Fruit fly (Drosophila melanogaster) whole organism, pupa: ENCODE results near the gene CG32032.

Source experiments
- CG13204 ChIP-seq: fragments of 200-800 bp; sonication (Bioruptor generic); optimal IDR thresholded peaks from 2 replicates; lab custom pipeline; 2018; ENCODE audit warnings: missing biosample characterization, mild to moderate bottlenecking, missing genetic modification characterization, moderate library complexity
- CG17806 ChIP-seq: fragments of 200-800 bp; sonication (Bioruptor generic); optimal IDR thresholded peaks from 2 replicates; lab custom pipeline; 2018; ENCODE audit warnings: missing biosample characterization, mild to moderate bottlenecking, missing genetic modification characterization, moderate library complexity
- CG32121 ChIP-seq: fragments of 200-800 bp; sonication (Bioruptor generic); IDR thresholded peaks from 2 replicates; pipeline ENCODE4 v1.3.6; 2022; ENCODE audit warnings: missing biosample characterization, missing genetic modification characterization
- CG8159 ChIP-seq: fragments of 200-800 bp; sonication (Bioruptor generic); optimal IDR thresholded peaks from 3 replicates; lab custom pipeline; 2018; ENCODE audit warnings: missing biosample characterization, mild to moderate bottlenecking, missing genetic modification characterization, moderate library complexity
- D1 ChIP-seq: fragments of 200-800 bp; sonication (Bioruptor generic); optimal IDR thresholded peaks from 2 replicates; lab custom pipeline; 2018; ENCODE audit warnings: missing biosample characterization, mild to moderate bottlenecking, missing genetic modification characterization, moderate library complexity
- Ets98B ChIP-seq: fragments of 200-800 bp; sonication (Bioruptor generic); IDR thresholded peaks from 2 replicates; pipeline ENCODE4 v1.3.6; 2022; ENCODE audit warnings: missing biosample characterization, missing genetic modification characterization
- Pif1B ChIP-seq: fragments of 200-800 bp; sonication (Bioruptor generic); optimal IDR thresholded peaks from 3 replicates; lab custom pipeline; 2016; ENCODE audit warnings: missing biosample characterization, missing genetic modification characterization
- Snoo ChIP-seq: fragments of 200-800 bp; sonication (Bioruptor generic); optimal IDR thresholded peaks from 3 replicates; lab custom pipeline; 2017; ENCODE audit warnings: missing biosample characterization, mild to moderate bottlenecking, missing genetic modification characterization, inconsistent platforms

dm6 chr3L:9074285-9074684, 18.6 kb upstream of the CG32032 start, which contains the start of gene teq:
- TF ChIP-seq Ets98B (GFP tag; lab: Robert Waterston, UW) (no peak), CG13204 (GFP tag; lab: Kevin White, UChicago) (no peak), CG8159 (tag; lab: Kevin White, UChicago) (no peak), Snoo (tag; lab: Kevin White, UChicago) (no peak), D1 (tag; lab: Kevin White, UChicago) (no peak), CG32121 (GFP tag; lab: Robert Waterston, UW) (no peak), Pif1B (GFP tag; lab: Kevin White, UChicago) (no peak), CG17806 (tag; lab: Kevin White, UChicago) (no peak)
